Worm (Caenorhabditis elegans): ENCODE results near the gene sri-28.

Gene sri-28

DNA sequence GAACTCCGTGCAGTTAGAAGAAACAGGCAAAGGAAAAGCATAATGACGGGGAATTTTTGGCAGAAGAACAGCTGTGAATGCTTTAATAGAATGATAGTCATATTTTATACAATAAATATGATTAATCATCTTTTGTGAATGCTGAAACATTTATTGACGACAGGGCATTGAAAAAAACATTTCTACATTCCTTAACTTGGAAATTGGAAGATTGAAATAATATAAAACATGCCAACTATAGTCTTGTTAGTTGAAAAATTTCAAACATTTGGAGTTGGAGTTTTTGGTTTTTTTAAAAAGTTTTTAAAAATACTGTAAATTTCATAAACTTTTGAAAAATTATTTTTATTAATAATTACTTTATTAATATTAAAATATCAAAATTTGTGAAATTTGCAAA lies 48.4 kb downstream of the sri-28 start, which contains the start of gene Y25C1A.14:
Gene Y25C1A.14 (minus strand): TSS at position 101 of the 400 bp plus-strand sequence.
- no peak for TF ChIP-seq ztf-23 (GFP tag; IDR thresholded peaks at IDR 0.05)

Measured in whole organism, midembryonic.